Worm (Caenorhabditis elegans) whole organism, L2 larva: ENCODE data around the gene ugt-41.

Source experiments
- F13H6.1 ChIP-seq: sonication (generic microtip); optimal IDR thresholded peaks from 2 replicates; lab custom pipeline; 2016; ENCODE audit warnings: missing genetic modification characterization, missing compliant biosample characterization
- dmd-4 ChIP-seq: sonication (generic microtip); optimal IDR thresholded peaks from 2 replicates; lab custom pipeline; 2017; ENCODE audit warnings: missing biosample characterization, missing genetic modification characterization

DNA sequence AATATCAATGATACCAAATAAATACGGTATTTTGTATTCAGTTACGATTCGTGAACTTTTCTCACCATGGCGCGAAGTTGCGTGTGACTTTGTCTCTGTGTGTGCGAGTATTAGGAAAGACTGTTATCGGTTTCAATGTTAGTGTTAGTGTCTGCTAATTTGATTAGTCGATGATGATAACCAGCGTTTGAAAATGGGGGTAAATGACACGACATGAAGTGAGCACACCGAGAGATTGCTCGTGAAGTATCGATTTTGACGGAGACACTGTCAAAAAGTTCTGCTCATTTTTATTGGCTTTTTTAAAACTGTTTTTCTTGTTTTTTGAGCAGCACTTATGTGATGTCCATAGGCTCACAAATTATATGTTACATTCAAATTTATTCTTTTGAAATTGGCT, 35.0 kb upstream of the ugt-41 start:
- TF ChIP-seq F13H6.1 (tag; lab: Kevin White, UChicago) (peak; percentile 20), dmd-4 (tag; lab: Kevin White, UChicago) (no peak)
